Worm (Caenorhabditis elegans): Measurements from ENCODE around the gene srb-5.

DNA sequence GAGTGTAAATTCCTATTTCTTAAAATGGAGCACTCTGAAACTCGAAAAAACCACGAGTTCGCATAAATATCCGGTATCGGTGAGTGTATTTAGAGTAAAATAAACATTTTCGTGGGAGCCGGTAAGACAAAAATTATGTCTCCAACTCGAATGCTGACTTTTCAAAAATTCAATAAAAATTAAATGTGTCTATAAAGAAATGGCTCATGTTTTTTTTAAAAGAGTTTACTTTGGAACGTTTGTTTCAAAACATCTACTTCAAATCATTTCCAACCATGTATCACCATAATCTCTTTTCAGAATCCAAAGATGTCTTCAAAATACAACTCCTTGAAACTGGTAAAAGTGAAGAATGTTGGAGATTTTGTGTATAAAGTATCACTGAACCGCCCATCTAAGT, 20.6 kb downstream of the srb-5 start, which contains the start of gene F58A6.1:
- TF ChIP-seq W03F9.2 (tag; optimal IDR thresholded peaks at IDR 0.05): no peak
- TF ChIP-seq him-1 (tag; optimal IDR thresholded peaks at IDR 0.05): no peak
